Worm (Caenorhabditis elegans) whole organism, L1 larva: ENCODE measurements around the gene trx-2.

Source experiments
- C04F5.9 ChIP-seq: sonication (generic microtip); optimal IDR thresholded peaks from 2 replicates; lab custom pipeline; 2016; ENCODE audit warnings: missing genetic modification characterization, missing compliant biosample characterization
- F16B12.6 ChIP-seq: fragments of 150-350 bp; optimal IDR thresholded peaks from 2 replicates; lab custom pipeline; 2014; ENCODE audit warnings: missing biosample characterization, missing genetic modification characterization
- aha-1 ChIP-seq: fragments of 150-350 bp; optimal IDR thresholded peaks from 2 replicates; lab custom pipeline; 2014; ENCODE audit warnings: missing biosample characterization, missing genetic modification characterization
- ceh-63 ChIP-seq: fragments of 200-800 bp; sonication (Bioruptor generic); optimal IDR thresholded peaks from 2 replicates; lab custom pipeline; 2018; ENCODE audit warnings: mild to moderate bottlenecking, missing genetic modification characterization, missing compliant biosample characterization
- ceh-8 ChIP-seq: fragments of 200-800 bp; sonication (Bioruptor generic); optimal IDR thresholded peaks from 2 replicates; lab custom pipeline; 2018; ENCODE audit warnings: mild to moderate bottlenecking, missing genetic modification characterization, moderate library complexity, missing compliant biosample characterization
- ceh-82 ChIP-seq, 3 experiments: fragments of 150-350 bp in 1 of 3; sonication (generic microtip) in 2 of 3; optimal IDR thresholded peaks; 2 replicates each; lab custom pipeline; 2014 to 2017; ENCODE audit warnings: missing biosample characterization in 3 of 3, missing genetic modification characterization in 3 of 3
- ces-1 ChIP-seq: fragments of 150-350 bp; optimal IDR thresholded peaks from 2 replicates; lab custom pipeline; 2014; ENCODE audit warnings: missing biosample characterization, missing genetic modification reagents, missing genetic modification characterization
- efl-1 ChIP-seq, 4 experiments: fragments of 150-350 bp; optimal IDR thresholded peaks in 3 of 4; peaks in 1 of 4; 1 replicate in 1 of 4; 2 replicates in 3 of 4; lab custom pipeline; 2014; ENCODE audit warnings: missing biosample characterization in 2 of 4, missing genetic modification characterization in 2 of 4, missing genetic modification reagents in 2 of 4
- egl-13 ChIP-seq: sonication (generic microtip); optimal IDR thresholded peaks from 2 replicates; lab custom pipeline; 2016; ENCODE audit warnings: missing genotype, missing genetic modification reagents, missing genetic modification characterization, missing compliant biosample characterization
- elt-3 ChIP-seq, 6 experiments: fragments of 150-350 bp in 1 of 6; sonication (generic microtip); optimal IDR thresholded peaks; 2 replicates each; lab custom pipeline; 2017 to 2018; ENCODE audit warnings: missing biosample characterization in 6 of 6, missing genetic modification characterization in 6 of 6, inconsistent platforms in 1 of 6
- ets-5 ChIP-seq: fragments of 200-800 bp; sonication (Bioruptor generic); IDR thresholded peaks from 2 replicates; pipeline ENCODE4 v1.3.6; 2022; ENCODE audit warnings: missing genetic modification characterization, missing compliant biosample characterization
- fos-1 ChIP-seq: fragments of 150-350 bp; optimal IDR thresholded peaks from 2 replicates; lab custom pipeline; 2014; ENCODE audit warnings: missing biosample characterization, missing genetic modification characterization
- jun-1 ChIP-seq: fragments of 150-350 bp; optimal IDR thresholded peaks from 2 replicates; lab custom pipeline; 2014; ENCODE audit warnings: missing biosample characterization, missing genetic modification reagents, missing genetic modification characterization
- lin-35 ChIP-seq, 2 experiments: fragments of 150-350 bp; optimal IDR thresholded peaks; 2 replicates each; lab custom pipeline; 2014; ENCODE audit warnings: missing biosample characterization in 2 of 2, missing genetic modification characterization in 2 of 2, missing genetic modification reagents in 2 of 2
- lir-3 ChIP-seq: sonication (generic microtip); optimal IDR thresholded peaks from 2 replicates; lab custom pipeline; 2016; ENCODE audit warnings: mild to moderate bottlenecking, missing genetic modification characterization, moderate library complexity, missing compliant biosample characterization; ENCODE audit not compliant: poor library complexity
- mab-9 ChIP-seq: fragments of 200-800 bp; sonication (Bioruptor generic); IDR thresholded peaks from 2 replicates; pipeline ENCODE4 v1.3.6; 2022; ENCODE audit warnings: missing genetic modification reagents, missing genetic modification characterization, missing compliant biosample characterization
- mdl-1 ChIP-seq, 2 experiments: fragments of 150-350 bp; optimal IDR thresholded peaks; 2 replicates each; lab custom pipeline; 2014 to 2017; ENCODE audit warnings: missing biosample characterization in 2 of 2, missing genetic modification characterization in 2 of 2, inconsistent platforms in 1 of 2
- mep-1 ChIP-seq: fragments of 150-350 bp; optimal IDR thresholded peaks from 2 replicates; lab custom pipeline; 2014; ENCODE audit warnings: missing biosample characterization, missing genetic modification characterization
- nhr-19 ChIP-seq: fragments of 200-800 bp; sonication (Bioruptor generic); conservative IDR thresholded peaks from 2 replicates; pipeline ENCODE4 v1.3.6; 2022; ENCODE audit warnings: missing genetic modification characterization, missing compliant biosample characterization
- nhr-20 ChIP-seq: sonication (generic microtip); optimal IDR thresholded peaks from 2 replicates; lab custom pipeline; 2016; ENCODE audit warnings: mild to moderate bottlenecking, missing genetic modification characterization, missing compliant biosample characterization
- nhr-47 ChIP-seq: sonication (generic microtip); optimal IDR thresholded peaks from 2 replicates; lab custom pipeline; 2016; ENCODE audit warnings: mild to moderate bottlenecking, missing genetic modification characterization, moderate library complexity, missing compliant biosample characterization
- nhr-84 ChIP-seq: sonication (generic microtip); optimal IDR thresholded peaks from 2 replicates; lab custom pipeline; 2017; ENCODE audit warnings: missing biosample characterization, missing genetic modification characterization
- nhr-85 ChIP-seq: sonication (generic microtip); peaks from one replicate; lab custom pipeline; 2016; ENCODE audit warnings: missing genetic modification characterization, inconsistent platforms, missing compliant biosample characterization
- pax-3 ChIP-seq: fragments of 200-800 bp; sonication (Bioruptor generic); optimal IDR thresholded peaks from 2 replicates; lab custom pipeline; 2018; ENCODE audit warnings: mild to moderate bottlenecking, missing genetic modification characterization, moderate library complexity, missing compliant biosample characterization
- pqm-1 ChIP-seq: sonication (generic microtip); optimal IDR thresholded peaks from 3 replicates; lab custom pipeline; 2017; ENCODE audit warnings: missing biosample characterization, missing genetic modification characterization
- rnt-1 ChIP-seq: sonication (generic microtip); optimal IDR thresholded peaks from 2 replicates; lab custom pipeline; 2016; ENCODE audit warnings: mild to moderate bottlenecking, missing genetic modification characterization, moderate library complexity, missing compliant biosample characterization
- snpc-4 ChIP-seq: fragments of 150-350 bp; optimal IDR thresholded peaks from 2 replicates; lab custom pipeline; 2014; ENCODE audit warnings: missing biosample characterization, missing genetic modification characterization
- sox-4 ChIP-seq: sonication (generic microtip); optimal IDR thresholded peaks from 2 replicates; lab custom pipeline; 2016; ENCODE audit warnings: missing genetic modification characterization, missing compliant biosample characterization
- sptf-1 ChIP-seq: fragments of 150-350 bp; optimal IDR thresholded peaks from 2 replicates; lab custom pipeline; 2014; ENCODE audit warnings: missing biosample characterization, missing genetic modification characterization
- unc-30 ChIP-seq: sonication (generic microtip); optimal IDR thresholded peaks from 2 replicates; lab custom pipeline; 2017; ENCODE audit warnings: missing biosample characterization, missing genetic modification characterization
- unc-62 ChIP-seq: fragments of 150-350 bp; optimal IDR thresholded peaks from 2 replicates; lab custom pipeline; 2014; ENCODE audit warnings: missing biosample characterization, missing genetic modification reagents, missing genetic modification characterization
- unc-98 ChIP-seq: fragments of 200-800 bp; sonication (Bioruptor generic); IDR thresholded peaks from 2 replicates; pipeline ENCODE4 v1.3.6; 2022; ENCODE audit warnings: missing genetic modification characterization, missing compliant biosample characterization
- xbp-1 ChIP-seq: sonication (generic microtip); optimal IDR thresholded peaks from 2 replicates; lab custom pipeline; 2016; ENCODE audit warnings: missing genetic modification characterization, missing compliant biosample characterization
- zip-4 ChIP-seq: fragments of 200-800 bp; sonication (Bioruptor generic); optimal IDR thresholded peaks from 2 replicates; lab custom pipeline; 2018; ENCODE audit warnings: mild to moderate bottlenecking, missing genetic modification characterization, moderate library complexity, missing compliant biosample characterization

trx-2 gene

DNA sequence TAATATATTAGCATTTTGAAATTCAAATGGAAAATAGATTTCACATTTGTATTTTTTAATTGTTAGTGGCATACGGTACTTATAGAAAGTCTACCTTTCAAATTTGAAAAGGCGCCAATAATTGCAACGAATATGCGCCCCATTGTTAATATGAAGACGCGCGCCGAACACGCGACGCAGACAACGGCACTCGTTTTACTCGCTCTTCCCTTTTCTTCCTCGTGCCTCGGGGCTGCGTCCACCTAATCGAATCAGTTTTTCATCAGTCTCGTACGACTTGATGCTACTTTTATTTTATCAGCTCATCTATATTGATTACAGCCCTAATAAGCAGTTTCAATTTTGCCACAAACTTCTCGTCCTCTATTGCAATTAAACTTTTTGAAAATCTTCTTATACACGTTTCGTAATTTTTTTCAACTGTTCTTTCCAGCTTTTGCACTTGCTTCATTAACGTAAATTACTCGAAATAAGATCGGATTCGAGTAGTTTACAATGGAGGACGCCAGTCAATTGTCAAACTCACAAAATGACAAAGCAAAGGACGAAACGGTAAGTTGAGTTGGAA lies 47.4 kb downstream of the trx-2 start, which contains the start of gene cash-1 (continued):
- TF ChIP-seq unc-62 (no peak), sox-4 (tag; lab: Kevin White, UChicago) (no peak), ceh-63 (GFP tag; lab: Kevin White, UChicago) (no peak), nhr-20 (tag; lab: Kevin White, UChicago) (peak; percentile 73), mep-1 (tag; lab: Kevin White, UChicago) (peak; percentile 71), ceh-8 (GFP tag; lab: Kevin White, UChicago) (peak; percentile 47), zip-4 (GFP tag; lab: Kevin White, UChicago) (no peak), nhr-47 (peak; percentile 73), nhr-84 (tag; lab: Kevin White, UChicago) (no peak), unc-98 (GFP tag; lab: Robert Waterston, UW) (no peak), lir-3 (tag; lab: Kevin White, UChicago) (peak; percentile 31), unc-30 (tag; lab: Kevin White, UChicago) (no peak), ets-5 (GFP tag; lab: Robert Waterston, UW) (no peak), C04F5.9 (no peak), pax-3 (tag; lab: Kevin White, UChicago) (peak; percentile 11), ces-1 (GFP tag; lab: Kevin White, UChicago) (no peak), mab-9 (GFP tag; lab: Robert Waterston, UW) (no peak), egl-13 (tag; lab: Kevin White, UChicago) (peak; percentile 22), lin-35 (GFP tag; optimal IDR thresholded peaks at IDR 0.05; lab: Kevin White, UChicago) (peak; percentile 88 to 95), sptf-1 (tag; lab: Kevin White, UChicago) (no peak), aha-1 (tag; lab: Kevin White, UChicago) (no peak), efl-1 (optimal IDR thresholded peaks at IDR 0.05; lab: Kevin White, UChicago) (peak; percentile 72 to 84), efl-1 (GFP tag; optimal IDR thresholded peaks at IDR 0.05 in 1 of 2; lab: Kevin White, UChicago) (peak; percentile 87 to 98), ceh-82 (tag; optimal IDR thresholded peaks at IDR 0.05; lab: Kevin White, UChicago) (peak; percentile 6 to 77 (median 18)), nhr-19 (GFP tag; lab: Robert Waterston, UW) (peak; percentile 58), pqm-1 (tag; lab: Kevin White, UChicago) (no peak), elt-3 (tag; optimal IDR thresholded peaks at IDR 0.05; lab: Kevin White, UChicago) (peak in 1 of 6 experiments; percentile 45), xbp-1 (peak; percentile 68), jun-1 (tag; lab: Kevin White, UChicago) (no peak), fos-1 (tag; lab: Kevin White, UChicago) (no peak), snpc-4 (tag; lab: Kevin White, UChicago) (peak; percentile 55), nhr-85 (tag; lab: Kevin White, UChicago) (peak; percentile 42)

DNA sequence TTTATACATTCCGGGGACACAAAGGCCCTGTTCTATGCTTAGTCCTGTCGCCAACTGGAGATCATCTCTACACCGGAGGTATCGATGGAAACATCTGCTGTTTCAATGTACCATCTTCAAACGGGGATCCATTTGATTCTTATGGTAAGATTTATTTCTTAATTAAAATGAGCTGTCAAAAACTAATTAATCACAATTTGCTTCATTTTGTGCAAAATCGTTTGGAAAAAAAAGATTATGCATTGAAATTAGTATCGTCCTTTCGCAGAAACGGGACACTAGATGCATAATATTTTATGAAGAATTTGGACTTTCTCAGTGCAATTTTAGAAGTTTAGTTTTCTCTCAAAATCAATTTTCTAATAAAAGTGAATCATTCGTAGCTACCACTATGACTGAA lies 49.4 kb downstream of the trx-2 start:
- no peak for TF ChIP-seq mdl-1 (tag; optimal IDR thresholded peaks at IDR 0.05; lab: Kevin White, UChicago)
- no peak for TF ChIP-seq rnt-1 (tag; lab: Kevin White, UChicago)
- no peak for TF ChIP-seq F16B12.6 (tag; lab: Kevin White, UChicago)
- no peak for TF ChIP-seq unc-62
- TF ChIP-seq ces-1 (GFP tag; lab: Kevin White, UChicago): no peak
- no peak for TF ChIP-seq pqm-1 (tag; lab: Kevin White, UChicago)
- no peak for TF ChIP-seq fos-1 (tag; lab: Kevin White, UChicago)
